Worm (Caenorhabditis elegans) whole organism, late embryonic: ENCODE measurements around the gene F53C3.7.

ENCODE experiments used
- ceh-19 ChIP-seq: fragments of 200-800 bp; sonication (Bioruptor generic); optimal IDR thresholded peaks from 2 replicates; lab custom pipeline; 2018; ENCODE audit warnings: mild to moderate bottlenecking, missing genetic modification characterization, missing compliant biosample characterization
- ceh-45 ChIP-seq: fragments of 200-800 bp; sonication (Bioruptor generic); IDR thresholded peaks from 2 replicates; pipeline ENCODE4 v1.3.6; 2022; ENCODE audit warnings: missing genetic modification reagents, missing genetic modification characterization, missing compliant biosample characterization
- hlh-30 ChIP-seq: sonication (generic microtip); optimal IDR thresholded peaks from 2 replicates; lab custom pipeline; 2017; ENCODE audit warnings: antibody characterized with exemption, missing genetic modification characterization, missing compliant biosample characterization; ENCODE audit not compliant: insufficient read depth
- hlh-6 ChIP-seq: sonication (generic microtip); optimal IDR thresholded peaks from 2 replicates; lab custom pipeline; 2016; ENCODE audit warnings: missing genotype, missing genetic modification characterization, missing compliant biosample characterization

ce11 chrII:3891124-3891523 lies 3.7 kb upstream of the F53C3.7 start, which contains the start of gene F53C3.8:
- TF ChIP-seq ceh-19 (no peak), hlh-30 (tag; lab: Kevin White, UChicago) (no peak), hlh-6 (tag; lab: Kevin White, UChicago) (no peak), ceh-45 (GFP tag; lab: Robert Waterston, UW) (no peak)
